Fruit fly (Drosophila melanogaster): ENCODE measurements around the gene wrd.

- no peak for TF ChIP-seq EcR (GFP tag; optimal IDR thresholded peaks at IDR 0.05)
- no peak for TF ChIP-seq CG8478 (optimal IDR thresholded peaks at IDR 0.05)
Observed at dm6 chr3R:18198518-18199118, 31.1 kb downstream of the wrd start.
